Worm (Caenorhabditis elegans): ENCODE data around the gene npr-9.

The npr-9 gene

ce11 chrX:11379135-11379781, 49.7 kb downstream of the npr-9 start (continued):
- TF ChIP-seq dmd-6 (GFP tag; IDR thresholded peaks at IDR 0.05): no peak
